Worm (Caenorhabditis elegans) whole organism, late embryonic: ENCODE results near the gene dlat-1.

Source experiments
- C08G9.2 ChIP-seq: sonication (generic microtip); optimal IDR thresholded peaks from 2 replicates; lab custom pipeline; 2016; ENCODE audit warnings: mild to moderate bottlenecking, missing genetic modification characterization, moderate library complexity, missing compliant biosample characterization
- K02D7.2 ChIP-seq: sonication (generic microtip); optimal IDR thresholded peaks from 2 replicates; lab custom pipeline; 2017; ENCODE audit warnings: mild to moderate bottlenecking, missing genetic modification characterization, missing compliant biosample characterization
- K09A11.1 ChIP-seq: sonication (generic microtip); optimal IDR thresholded peaks from 2 replicates; lab custom pipeline; 2017; ENCODE audit warnings: antibody characterized with exemption, mild to moderate bottlenecking, missing genetic modification characterization, missing compliant biosample characterization; ENCODE audit not compliant: insufficient read depth
- T23F11.4 ChIP-seq: fragments of 200-800 bp; sonication (Bioruptor generic); optimal IDR thresholded peaks from 2 replicates; lab custom pipeline; 2018; ENCODE audit warnings: mild to moderate bottlenecking, missing genetic modification characterization, missing compliant biosample characterization
- Y22D7AL.16 ChIP-seq: sonication (generic microtip); optimal IDR thresholded peaks from 2 replicates; lab custom pipeline; 2016; ENCODE audit warnings: missing genetic modification characterization, missing compliant biosample characterization
- ahr-1 ChIP-seq: sonication (generic microtip); optimal IDR thresholded peaks from 2 replicates; lab custom pipeline; 2016; ENCODE audit warnings: missing genetic modification characterization, missing compliant biosample characterization
- ceh-18 ChIP-seq: sonication (generic microtip); optimal IDR thresholded peaks from 2 replicates; lab custom pipeline; 2016; ENCODE audit warnings: missing genetic modification characterization, missing compliant biosample characterization
- ceh-19 ChIP-seq: fragments of 200-800 bp; sonication (Bioruptor generic); optimal IDR thresholded peaks from 2 replicates; lab custom pipeline; 2018; ENCODE audit warnings: mild to moderate bottlenecking, missing genetic modification characterization, missing compliant biosample characterization
- ceh-2 ChIP-seq: sonication (generic microtip); optimal IDR thresholded peaks from 2 replicates; lab custom pipeline; 2016; ENCODE audit warnings: missing genotype, missing genetic modification characterization, missing compliant biosample characterization
- ceh-22 ChIP-seq: sonication (generic microtip); optimal IDR thresholded peaks from 2 replicates; lab custom pipeline; 2017; ENCODE audit warnings: missing biosample characterization, missing genetic modification characterization
- ceh-24 ChIP-seq: sonication (generic microtip); optimal IDR thresholded peaks from 2 replicates; lab custom pipeline; 2016; ENCODE audit warnings: mild to moderate bottlenecking, missing genetic modification characterization, missing compliant biosample characterization
- ceh-31 ChIP-seq: sonication (generic microtip); optimal IDR thresholded peaks from 2 replicates; lab custom pipeline; 2016; ENCODE audit warnings: missing genetic modification characterization, missing compliant biosample characterization
- ceh-34 ChIP-seq: sonication (generic microtip); optimal IDR thresholded peaks from 2 replicates; lab custom pipeline; 2016; ENCODE audit warnings: mild to moderate bottlenecking, missing genetic modification characterization, missing compliant biosample characterization
- ceh-45 ChIP-seq: fragments of 200-800 bp; sonication (Bioruptor generic); IDR thresholded peaks from 2 replicates; pipeline ENCODE4 v1.3.6; 2022; ENCODE audit warnings: missing genetic modification reagents, missing genetic modification characterization, missing compliant biosample characterization
- ceh-48 ChIP-seq: sonication (generic microtip); optimal IDR thresholded peaks from 2 replicates; lab custom pipeline; 2016; ENCODE audit warnings: missing genetic modification characterization, inconsistent platforms, missing compliant biosample characterization
- ceh-9 ChIP-seq: sonication (generic microtip); optimal IDR thresholded peaks from 2 replicates; lab custom pipeline; 2016; ENCODE audit warnings: mild to moderate bottlenecking, missing genetic modification characterization, inconsistent platforms, missing compliant biosample characterization
- dmd-4 ChIP-seq: sonication (generic microtip); optimal IDR thresholded peaks from 2 replicates; lab custom pipeline; 2016; ENCODE audit warnings: borderline replicate concordance, missing genetic modification characterization, missing compliant biosample characterization
- dve-1 ChIP-seq: sonication (generic microtip); optimal IDR thresholded peaks from 2 replicates; lab custom pipeline; 2017; ENCODE audit warnings: antibody characterized with exemption, mild to moderate bottlenecking, missing genetic modification characterization, missing compliant biosample characterization
- elt-2 ChIP-seq: sonication (generic microtip); optimal IDR thresholded peaks from 2 replicates; lab custom pipeline; 2016; ENCODE audit warnings: missing genetic modification reagents, missing genetic modification characterization, missing compliant biosample characterization
- elt-4 ChIP-seq: sonication (generic microtip); optimal IDR thresholded peaks from 2 replicates; lab custom pipeline; 2016; ENCODE audit warnings: missing genetic modification characterization, missing compliant biosample characterization
- ets-4 ChIP-seq: sonication (generic microtip); optimal IDR thresholded peaks from 2 replicates; lab custom pipeline; 2016; ENCODE audit warnings: missing genetic modification characterization, missing compliant biosample characterization
- eyg-1 ChIP-seq: sonication (generic microtip); optimal IDR thresholded peaks from 2 replicates; lab custom pipeline; 2016; ENCODE audit warnings: missing genotype, missing genetic modification characterization, missing compliant biosample characterization
- gmeb-2 ChIP-seq: sonication (generic microtip); optimal IDR thresholded peaks from 2 replicates; lab custom pipeline; 2016; ENCODE audit warnings: missing genetic modification characterization, inconsistent platforms, missing compliant biosample characterization
- hlh-13 ChIP-seq: fragments of 200-800 bp; sonication (Bioruptor generic); optimal IDR thresholded peaks from 2 replicates; lab custom pipeline; 2018; ENCODE audit warnings: mild to moderate bottlenecking, missing genetic modification characterization, missing compliant biosample characterization
- hlh-6 ChIP-seq: sonication (generic microtip); optimal IDR thresholded peaks from 2 replicates; lab custom pipeline; 2016; ENCODE audit warnings: missing genotype, missing genetic modification characterization, missing compliant biosample characterization
- lim-6 ChIP-seq: sonication (generic microtip); optimal IDR thresholded peaks from 2 replicates; lab custom pipeline; 2016; ENCODE audit warnings: missing genetic modification characterization, missing compliant biosample characterization
- lin-11 ChIP-seq: fragments of 200-800 bp; sonication (Bioruptor generic); optimal IDR thresholded peaks from 2 replicates; lab custom pipeline; 2018; ENCODE audit warnings: mild to moderate bottlenecking, missing genetic modification characterization, missing compliant biosample characterization
- mec-3 ChIP-seq: sonication (generic microtip); optimal IDR thresholded peaks from 2 replicates; lab custom pipeline; 2016; ENCODE audit warnings: borderline replicate concordance, missing genetic modification characterization, missing compliant biosample characterization
- nhr-232 ChIP-seq: sonication (generic microtip); optimal IDR thresholded peaks from 2 replicates; lab custom pipeline; 2016; ENCODE audit warnings: missing genetic modification characterization, missing compliant biosample characterization
- pax-1 ChIP-seq: fragments of 150-350 bp; optimal IDR thresholded peaks from 2 replicates; lab custom pipeline; 2014; ENCODE audit warnings: missing biosample characterization, missing genetic modification characterization
- pha-4 ChIP-seq: fragments of 150-350 bp; optimal IDR thresholded peaks from 2 replicates; lab custom pipeline; 2018; ENCODE audit warnings: missing biosample characterization, missing genetic modification reagents, missing genetic modification characterization
- pqm-1 ChIP-seq: sonication (generic microtip); optimal IDR thresholded peaks from 2 replicates; lab custom pipeline; 2016; ENCODE audit warnings: missing genetic modification characterization, missing compliant biosample characterization
- ref-2 ChIP-seq: sonication (generic microtip); optimal IDR thresholded peaks from 2 replicates; lab custom pipeline; 2016; ENCODE audit warnings: missing genetic modification characterization, missing compliant biosample characterization
- rnt-1 ChIP-seq: sonication (generic microtip); optimal IDR thresholded peaks from 2 replicates; lab custom pipeline; 2016; ENCODE audit warnings: missing genetic modification characterization, missing compliant biosample characterization
- sox-2 ChIP-seq: fragments of 200-800 bp; sonication (Bioruptor generic); IDR thresholded peaks from 2 replicates; pipeline ENCODE4 v1.3.6; 2022; ENCODE audit warnings: missing genetic modification reagents, missing genetic modification characterization, missing compliant biosample characterization
- tbx-2 ChIP-seq: sonication (generic microtip); optimal IDR thresholded peaks from 2 replicates; lab custom pipeline; 2016; ENCODE audit warnings: missing genetic modification characterization, missing compliant biosample characterization
- tbx-7 ChIP-seq: sonication (generic microtip); optimal IDR thresholded peaks from 2 replicates; lab custom pipeline; 2016; ENCODE audit warnings: missing genotype, missing genetic modification characterization, missing compliant biosample characterization
- unc-3 ChIP-seq, 2 experiments: fragments of 200-800 bp in 1 of 2; sonication (Bioruptor generic) in 1 of 2; sonication (generic microtip) in 1 of 2; conservative IDR thresholded peaks in 1 of 2; optimal IDR thresholded peaks in 1 of 2; 2 replicates each; pipeline versions ENCODE4 v1.3.6 to Lab custom; 2016 to 2022; ENCODE audit warnings: missing compliant biosample characterization in 2 of 2, missing genetic modification characterization in 2 of 2, missing genetic modification reagents in 1 of 2
- unc-42 ChIP-seq: sonication (generic microtip); optimal IDR thresholded peaks from 2 replicates; lab custom pipeline; 2016; ENCODE audit warnings: missing genotype, missing genetic modification characterization, missing compliant biosample characterization
- zip-5 ChIP-seq: sonication (generic microtip); optimal IDR thresholded peaks from 2 replicates; lab custom pipeline; 2016; ENCODE audit warnings: missing genetic modification characterization, missing compliant biosample characterization

dlat-1 gene

DNA sequence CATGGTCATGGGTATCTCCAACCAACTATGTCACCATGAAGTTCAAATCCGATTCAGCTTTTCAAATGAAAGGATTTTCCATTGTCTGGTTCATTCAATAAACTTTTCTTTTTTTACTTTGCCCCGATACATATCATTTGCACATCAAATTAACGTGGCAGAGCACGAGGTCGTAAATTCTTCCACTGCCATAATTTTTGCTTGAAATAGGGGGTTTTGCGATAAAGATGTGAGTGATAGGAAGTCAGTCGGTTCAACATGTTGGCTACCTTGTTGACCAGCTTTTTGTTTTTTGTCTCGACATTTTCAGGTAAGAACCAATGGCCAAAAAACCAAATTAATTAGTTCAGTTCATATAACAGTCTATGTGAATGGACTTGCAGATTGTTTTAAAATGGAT is 29.6 kb upstream of the dlat-1 start, which contains the start of gene clec-54:
Gene clec-54, plus strand, starts transcription at position 224 of the 400 bp plus-strand sequence.
- no peak for TF ChIP-seq ceh-9
- TF ChIP-seq gmeb-2 (tag; lab: Kevin White, UChicago) = no peak
- no peak for TF ChIP-seq rnt-1 (tag; lab: Kevin White, UChicago)
- TF ChIP-seq elt-4 (tag; lab: Kevin White, UChicago) = no peak

DNA sequence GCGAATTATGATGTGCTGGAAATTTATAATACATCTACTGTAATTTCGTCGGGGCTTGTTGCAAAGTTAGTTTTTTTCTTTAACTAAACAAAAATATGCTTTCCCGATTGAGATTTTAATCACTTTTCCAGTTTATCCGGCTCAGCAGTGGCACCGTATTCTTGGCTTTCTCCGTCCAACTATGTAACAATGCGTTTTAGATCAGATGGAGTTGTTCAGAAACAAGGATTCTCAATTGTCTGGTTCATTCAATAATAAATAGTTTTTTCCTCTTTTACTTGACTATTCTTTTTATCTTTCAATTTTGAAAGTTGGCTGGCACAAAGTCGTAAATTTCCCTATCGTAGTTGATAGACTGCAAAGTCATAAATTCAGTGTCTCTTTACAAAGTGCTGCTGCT is 27.0 kb upstream of the dlat-1 start, which contains the start of gene clec-56:
Gene clec-56, plus strand, starts transcription at position 301 of the 400 bp plus-strand sequence.
- TF ChIP-seq ceh-34 (tag; lab: Kevin White, UChicago) (no peak), ceh-18 (no peak), ceh-45 (no peak), unc-3 (GFP tag; conservative IDR thresholded peaks at IDR 0.05; lab: Robert Waterston, UW) (no peak), unc-3 (tag; optimal IDR thresholded peaks at IDR 0.05; lab: Kevin White, UChicago) (no peak), ceh-9 (no peak), dmd-4 (tag; lab: Kevin White, UChicago) (no peak), elt-2 (tag; lab: Kevin White, UChicago) (no peak), ceh-22 (no peak), nhr-232 (tag; lab: Kevin White, UChicago) (no peak), K02D7.2 (tag; lab: Kevin White, UChicago) (no peak), pax-1 (tag; lab: Kevin White, UChicago) (no peak), ahr-1 (tag; lab: Kevin White, UChicago) (no peak), tbx-7 (no peak)

DNA sequence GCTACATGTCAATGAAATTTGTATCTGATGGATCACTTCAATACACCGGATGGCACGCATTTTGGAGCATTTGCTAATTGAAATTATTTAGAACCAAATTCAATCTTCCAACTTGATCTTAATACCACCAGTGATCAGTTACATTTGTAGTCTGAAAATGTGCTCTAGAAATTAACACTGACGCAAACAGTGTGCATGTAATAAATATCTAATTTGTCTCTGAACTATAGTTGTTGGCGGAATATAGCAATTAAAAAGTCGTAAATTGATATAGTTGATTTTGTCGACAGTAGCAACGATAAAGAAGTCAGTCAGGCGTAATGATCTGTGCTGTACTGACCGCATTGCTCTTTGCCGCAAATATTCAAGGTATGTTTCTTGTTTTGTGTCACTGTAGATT is 25.1 kb upstream of the dlat-1 start, which contains the start of gene clec-227:
Gene clec-227, plus strand, starts transcription at position 301 of the 400 bp plus-strand sequence.
- TF ChIP-seq pha-4 = no peak
- no peak for TF ChIP-seq lim-6 (tag; lab: Kevin White, UChicago)
- TF ChIP-seq zip-5 (tag; lab: Kevin White, UChicago) = no peak
- no peak for TF ChIP-seq lin-11 (tag; lab: Kevin White, UChicago)
- no peak for TF ChIP-seq unc-42 (tag; lab: Kevin White, UChicago)
- no peak for TF ChIP-seq eyg-1
- TF ChIP-seq pqm-1 (tag; lab: Kevin White, UChicago) = no peak
- no peak for TF ChIP-seq ceh-48 (tag; lab: Kevin White, UChicago)
- TF ChIP-seq ets-4 (tag; lab: Kevin White, UChicago) = no peak
- no peak for TF ChIP-seq gmeb-2 (tag; lab: Kevin White, UChicago)
- TF ChIP-seq ceh-2 (tag; lab: Kevin White, UChicago) = no peak
- no peak for TF ChIP-seq dve-1
- TF ChIP-seq hlh-6 (tag; lab: Kevin White, UChicago) = no peak
- no peak for TF ChIP-seq tbx-2 (tag; lab: Kevin White, UChicago)
- no peak for TF ChIP-seq K02D7.2 (tag; lab: Kevin White, UChicago)

DNA sequence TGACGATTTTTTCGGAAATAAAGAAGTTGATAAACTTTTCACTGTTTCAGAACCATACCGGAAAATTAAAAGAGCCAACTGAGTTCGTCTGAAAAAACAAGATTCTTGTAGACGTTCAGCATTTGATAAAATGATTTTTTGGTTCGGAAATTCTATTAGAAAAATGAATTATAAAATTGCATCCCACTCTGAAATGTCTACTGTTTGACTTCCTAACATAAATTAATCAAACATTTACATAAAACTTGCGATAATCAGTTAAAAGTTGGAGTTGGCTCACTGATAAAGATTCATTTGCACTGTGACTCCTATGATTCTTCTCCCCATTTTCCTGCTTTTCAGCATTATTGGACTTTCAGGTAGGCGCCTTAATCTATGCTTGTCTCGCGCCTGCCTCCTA is 21.8 kb upstream of the dlat-1 start, which contains the start of gene clec-57:
Gene clec-57, plus strand, starts transcription at position 301 of the 400 bp plus-strand sequence.
- TF ChIP-seq K02D7.2 (tag; lab: Kevin White, UChicago) = no peak
- no peak for TF ChIP-seq T23F11.4 (GFP tag; lab: Kevin White, UChicago)
- TF ChIP-seq elt-4 (tag; lab: Kevin White, UChicago) = no peak
- TF ChIP-seq dmd-4 (tag; lab: Kevin White, UChicago) = no peak
- no peak for TF ChIP-seq mec-3 (tag; lab: Kevin White, UChicago)
- no peak for TF ChIP-seq ceh-18
- no peak for TF ChIP-seq rnt-1 (tag; lab: Kevin White, UChicago)
- TF ChIP-seq unc-42 (tag; lab: Kevin White, UChicago) = no peak
- TF ChIP-seq ref-2 (tag; lab: Kevin White, UChicago) = no peak
- no peak for TF ChIP-seq gmeb-2 (tag; lab: Kevin White, UChicago)
- no peak for TF ChIP-seq C08G9.2 (tag; lab: Kevin White, UChicago)
- no peak for TF ChIP-seq ceh-31 (tag; lab: Kevin White, UChicago)
- no peak for TF ChIP-seq ceh-24
- TF ChIP-seq hlh-13 (GFP tag; lab: Kevin White, UChicago) = no peak
- no peak for TF ChIP-seq K09A11.1 (tag; lab: Kevin White, UChicago)
- TF ChIP-seq Y22D7AL.16 (tag; lab: Kevin White, UChicago) = no peak
- TF ChIP-seq sox-2 (GFP tag; lab: Robert Waterston, UW) = no peak
- TF ChIP-seq ceh-19 = no peak
- TF ChIP-seq, all 69 proteins: peak for 0
